Fruit fly (Drosophila melanogaster) whole organism, larva: Measurements from ENCODE around the gene Mob3.

Experiments
- noc ChIP-seq: fragments of 200-800 bp; sonication (Bioruptor generic); optimal IDR thresholded peaks from 3 replicates; lab custom pipeline; 2019; ENCODE audit warnings: missing biosample characterization, mild to moderate bottlenecking, missing genetic modification characterization, moderate library complexity

The Mob3 gene

dm6 chr2L:10276846-10277245 is 11.7 kb downstream of the Mob3 start:
- TF ChIP-seq noc: no peak

dm6 chr2L:10277362-10277761 is 12.2 kb downstream of the Mob3 start:
- TF ChIP-seq noc: no peak

- no peak for TF ChIP-seq noc
Measured at dm6 chr2L:10278658-10279057, 13.5 kb downstream of the Mob3 start, which contains the start of gene Utx. Utx (minus strand) TSS chr2L:10278811.

dm6 chr2L:10280772-10281171 is 15.6 kb downstream of the Mob3 start, which contains the start of gene CG34043:
CG34043 (minus strand) TSS chr2L:10280872.
- no peak for TF ChIP-seq noc

- no peak for TF ChIP-seq noc
Measured at dm6 chr2L:10291276-10291675, 26.1 kb downstream of the Mob3 start.

- no peak for TF ChIP-seq noc
Measured at dm6 chr2L:10292066-10292560, 27.0 kb downstream of the Mob3 start, which contains the start of gene Ufd4. Ufd4 (minus strand) TSS chr2L:10292365.

- no peak for TF ChIP-seq noc
Measured at dm6 chr2L:10294798-10295669, 29.9 kb downstream of the Mob3 start, which contains the start of gene Hand. Hand (minus strand) TSS chr2L:10295385.

dm6 chr2L:10298306-10298705 is 33.2 kb downstream of the Mob3 start:
- no peak for TF ChIP-seq noc

dm6 chr2L:10299077-10299809 is 34.1 kb downstream of the Mob3 start:
- no peak for TF ChIP-seq noc

- no peak for TF ChIP-seq noc
Measured at dm6 chr2L:10299810-10300147, 34.6 kb downstream of the Mob3 start, which contains the start of gene CYLD. CYLD (minus strand) TSS chr2L:10299847.

- TF ChIP-seq noc: no peak
Measured at dm6 chr2L:10301918-10302317, 36.8 kb downstream of the Mob3 start, which contains the start of gene CG13138. CG13138 (minus strand) TSS chr2L:10302018.

dm6 chr2L:10303786-10304185 is 38.6 kb downstream of the Mob3 start, which contains the start of gene nmd:
nmd (minus strand) TSS chr2L:10303947.
- no peak for TF ChIP-seq noc

- TF ChIP-seq noc: peak; percentile 64
Measured at dm6 chr2L:10305538-10306147, 40.5 kb downstream of the Mob3 start.

dm6 chr2L:10306518-10307260 is 41.6 kb downstream of the Mob3 start, which contains the start of the genes CG5390 and CG4968:
CG5390 (minus strand) TSS chr2L:10306594.
CG4968 (plus strand) TSS chr2L:10306922.
- peak; percentile 59 for TF ChIP-seq noc

- TF ChIP-seq noc: no peak
Measured at dm6 chr2L:10310614-10311382, 45.7 kb downstream of the Mob3 start, which contains the start of gene Cdk5alpha. Cdk5alpha (minus strand) TSS chr2L:10310956.
